Worm (Caenorhabditis elegans) whole organism, late embryonic: ENCODE measurements around the gene ufd-1.

ENCODE experiments used
- C38D4.7 ChIP-seq: fragments of 200-800 bp; sonication (Bioruptor generic); optimal IDR thresholded peaks from 2 replicates; lab custom pipeline; 2018; ENCODE audit warnings: mild to moderate bottlenecking, missing genetic modification characterization, moderate library complexity, missing compliant biosample characterization
- F13H6.1 ChIP-seq: sonication (generic microtip); optimal IDR thresholded peaks from 2 replicates; lab custom pipeline; 2016; ENCODE audit warnings: missing genetic modification characterization, missing compliant biosample characterization
- K02D7.2 ChIP-seq: sonication (generic microtip); optimal IDR thresholded peaks from 2 replicates; lab custom pipeline; 2017; ENCODE audit warnings: mild to moderate bottlenecking, missing genetic modification characterization, missing compliant biosample characterization
- K09A11.1 ChIP-seq: sonication (generic microtip); optimal IDR thresholded peaks from 2 replicates; lab custom pipeline; 2017; ENCODE audit warnings: antibody characterized with exemption, mild to moderate bottlenecking, missing genetic modification characterization, missing compliant biosample characterization; ENCODE audit not compliant: insufficient read depth
- Y22D7AL.16 ChIP-seq: sonication (generic microtip); optimal IDR thresholded peaks from 2 replicates; lab custom pipeline; 2016; ENCODE audit warnings: missing genetic modification characterization, missing compliant biosample characterization
- ahr-1 ChIP-seq: sonication (generic microtip); optimal IDR thresholded peaks from 2 replicates; lab custom pipeline; 2016; ENCODE audit warnings: missing genetic modification characterization, missing compliant biosample characterization
- ceh-14 ChIP-seq: sonication (generic microtip); optimal IDR thresholded peaks from 2 replicates; lab custom pipeline; 2016; ENCODE audit warnings: missing genotype, missing genetic modification characterization, missing compliant biosample characterization
- ceh-18 ChIP-seq: sonication (generic microtip); optimal IDR thresholded peaks from 2 replicates; lab custom pipeline; 2016; ENCODE audit warnings: missing genetic modification characterization, missing compliant biosample characterization
- ceh-30 ChIP-seq: fragments of 150-350 bp; optimal IDR thresholded peaks from 2 replicates; lab custom pipeline; 2014; ENCODE audit warnings: missing biosample characterization, missing genetic modification characterization
- ceh-31 ChIP-seq: sonication (generic microtip); optimal IDR thresholded peaks from 2 replicates; lab custom pipeline; 2016; ENCODE audit warnings: missing genetic modification characterization, missing compliant biosample characterization
- ceh-9 ChIP-seq: sonication (generic microtip); optimal IDR thresholded peaks from 2 replicates; lab custom pipeline; 2016; ENCODE audit warnings: mild to moderate bottlenecking, missing genetic modification characterization, inconsistent platforms, missing compliant biosample characterization
- dmd-4 ChIP-seq: sonication (generic microtip); optimal IDR thresholded peaks from 2 replicates; lab custom pipeline; 2016; ENCODE audit warnings: borderline replicate concordance, missing genetic modification characterization, missing compliant biosample characterization
- dve-1 ChIP-seq: sonication (generic microtip); optimal IDR thresholded peaks from 2 replicates; lab custom pipeline; 2017; ENCODE audit warnings: antibody characterized with exemption, mild to moderate bottlenecking, missing genetic modification characterization, missing compliant biosample characterization
- elt-2 ChIP-seq: sonication (generic microtip); optimal IDR thresholded peaks from 2 replicates; lab custom pipeline; 2016; ENCODE audit warnings: missing genetic modification reagents, missing genetic modification characterization, missing compliant biosample characterization
- fax-1 ChIP-seq: sonication (generic microtip); optimal IDR thresholded peaks from 2 replicates; lab custom pipeline; 2016; ENCODE audit warnings: missing genotype, missing genetic modification characterization, missing compliant biosample characterization
- fkh-10 ChIP-seq: fragments of 150-350 bp; optimal IDR thresholded peaks from 2 replicates; lab custom pipeline; 2014; ENCODE audit warnings: missing biosample characterization, missing genetic modification reagents, missing genetic modification characterization
- fkh-6 ChIP-seq: sonication (generic microtip); optimal IDR thresholded peaks from 2 replicates; lab custom pipeline; 2016; ENCODE audit warnings: missing genetic modification characterization, missing compliant biosample characterization
- gmeb-2 ChIP-seq: sonication (generic microtip); optimal IDR thresholded peaks from 2 replicates; lab custom pipeline; 2016; ENCODE audit warnings: missing genetic modification characterization, inconsistent platforms, missing compliant biosample characterization
- hlh-15 ChIP-seq: sonication (generic microtip); optimal IDR thresholded peaks from 2 replicates; lab custom pipeline; 2016; ENCODE audit warnings: missing genetic modification characterization, missing compliant biosample characterization
- hlh-30 ChIP-seq: sonication (generic microtip); optimal IDR thresholded peaks from 2 replicates; lab custom pipeline; 2017; ENCODE audit warnings: antibody characterized with exemption, missing genetic modification characterization, missing compliant biosample characterization; ENCODE audit not compliant: insufficient read depth
- hlh-6 ChIP-seq: sonication (generic microtip); optimal IDR thresholded peaks from 2 replicates; lab custom pipeline; 2016; ENCODE audit warnings: missing genotype, missing genetic modification characterization, missing compliant biosample characterization
- lim-6 ChIP-seq: sonication (generic microtip); optimal IDR thresholded peaks from 2 replicates; lab custom pipeline; 2016; ENCODE audit warnings: missing genetic modification characterization, missing compliant biosample characterization
- lin-11 ChIP-seq: fragments of 200-800 bp; sonication (Bioruptor generic); optimal IDR thresholded peaks from 2 replicates; lab custom pipeline; 2018; ENCODE audit warnings: mild to moderate bottlenecking, missing genetic modification characterization, missing compliant biosample characterization
- madf-2 ChIP-seq: sonication (generic microtip); optimal IDR thresholded peaks from 2 replicates; lab custom pipeline; 2017; ENCODE audit warnings: missing genetic modification characterization, missing compliant biosample characterization
- mec-3 ChIP-seq: sonication (generic microtip); optimal IDR thresholded peaks from 2 replicates; lab custom pipeline; 2016; ENCODE audit warnings: borderline replicate concordance, missing genetic modification characterization, missing compliant biosample characterization
- nfya-1 ChIP-seq: sonication (generic microtip); optimal IDR thresholded peaks from 2 replicates; lab custom pipeline; 2017; ENCODE audit warnings: missing genetic modification characterization, mild to moderate bottlenecking, missing compliant biosample characterization, antibody characterized with exemption, moderate library complexity
- pax-1 ChIP-seq: fragments of 150-350 bp; optimal IDR thresholded peaks from 2 replicates; lab custom pipeline; 2014; ENCODE audit warnings: missing biosample characterization, missing genetic modification characterization
- pha-2 ChIP-seq: sonication (generic microtip); optimal IDR thresholded peaks from 2 replicates; lab custom pipeline; 2017; ENCODE audit warnings: mild to moderate bottlenecking, missing genetic modification characterization, missing compliant biosample characterization
- pros-1 ChIP-seq: fragments of 150-350 bp; optimal IDR thresholded peaks from 2 replicates; lab custom pipeline; 2014; ENCODE audit warnings: missing biosample characterization, missing genetic modification reagents, missing genetic modification characterization
- rnt-1 ChIP-seq: sonication (generic microtip); optimal IDR thresholded peaks from 2 replicates; lab custom pipeline; 2016; ENCODE audit warnings: missing genetic modification characterization, missing compliant biosample characterization
- sdc-2 ChIP-seq: sonication (generic microtip); optimal IDR thresholded peaks from 2 replicates; lab custom pipeline; 2016; ENCODE audit warnings: missing genotype, missing genetic modification characterization, missing compliant biosample characterization
- sox-2 ChIP-seq: fragments of 200-800 bp; sonication (Bioruptor generic); IDR thresholded peaks from 2 replicates; pipeline ENCODE4 v1.3.6; 2022; ENCODE audit warnings: missing genetic modification reagents, missing genetic modification characterization, missing compliant biosample characterization
- sox-4 ChIP-seq: sonication (generic microtip); optimal IDR thresholded peaks from 2 replicates; lab custom pipeline; 2017; ENCODE audit warnings: mild to moderate bottlenecking, missing genetic modification characterization, inconsistent platforms, missing compliant biosample characterization
- tbx-7 ChIP-seq: sonication (generic microtip); optimal IDR thresholded peaks from 2 replicates; lab custom pipeline; 2016; ENCODE audit warnings: missing genotype, missing genetic modification characterization, missing compliant biosample characterization
- unc-42 ChIP-seq: sonication (generic microtip); optimal IDR thresholded peaks from 2 replicates; lab custom pipeline; 2016; ENCODE audit warnings: missing genotype, missing genetic modification characterization, missing compliant biosample characterization
- unc-55 ChIP-seq: sonication (generic microtip); optimal IDR thresholded peaks from 2 replicates; lab custom pipeline; 2017; ENCODE audit warnings: missing biosample characterization, missing genetic modification reagents, missing genetic modification characterization
- zip-5 ChIP-seq: sonication (generic microtip); optimal IDR thresholded peaks from 2 replicates; lab custom pipeline; 2016; ENCODE audit warnings: missing genetic modification characterization, missing compliant biosample characterization
- ztf-16 ChIP-seq: sonication (generic microtip); optimal IDR thresholded peaks from 2 replicates; lab custom pipeline; 2017; ENCODE audit warnings: missing genetic modification characterization, missing compliant biosample characterization

The ufd-1 gene

ce11 chrIV:12330840-12331359 lies at the start of gene ufd-1:
ufd-1 (minus strand) TSS chrIV:12330890.
- TF ChIP-seq sdc-2 (tag; lab: Kevin White, UChicago) (no peak), unc-42 (tag; lab: Kevin White, UChicago) (no peak), ahr-1 (tag; lab: Kevin White, UChicago) (no peak), fax-1 (tag; lab: Kevin White, UChicago) (no peak), dmd-4 (tag; lab: Kevin White, UChicago) (no peak), hlh-6 (tag; lab: Kevin White, UChicago) (no peak), Y22D7AL.16 (tag; lab: Kevin White, UChicago) (no peak)

- no peak for TF ChIP-seq K02D7.2 (tag; lab: Kevin White, UChicago)
- no peak for TF ChIP-seq fkh-10
These were observed 49.1 kb upstream of the ufd-1 start, which contains the start of gene thn-1 for ce11 chrIV:12379784-12380183. thn-1 (plus strand) TSS chrIV:12380084.

- TF ChIP-seq rnt-1 (tag; lab: Kevin White, UChicago): no peak
- TF ChIP-seq C38D4.7 (GFP tag; lab: Kevin White, UChicago): no peak
- TF ChIP-seq Y22D7AL.16 (tag; lab: Kevin White, UChicago): no peak
These were observed 48.2 kb upstream of the ufd-1 start for ce11 chrIV:12378919-12379318.

DNA sequence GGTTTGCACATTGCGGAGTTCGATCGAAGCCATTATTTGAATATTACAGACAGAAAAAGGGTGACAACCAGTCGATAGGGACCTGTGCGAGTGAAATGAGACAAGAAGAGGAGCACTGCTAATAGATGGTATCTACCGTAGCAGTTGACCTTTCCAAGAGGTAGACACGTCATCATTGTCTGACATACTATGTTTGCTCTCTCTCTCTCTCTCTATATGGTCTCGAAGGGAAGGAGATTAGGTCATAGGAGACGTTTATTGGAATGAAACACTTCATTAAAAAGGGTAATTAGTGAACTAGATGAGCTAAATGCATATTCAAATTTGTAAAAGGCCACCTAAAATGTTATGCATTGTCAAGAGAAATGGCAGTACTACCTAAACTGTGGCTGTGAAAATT lies 45.3 kb upstream of the ufd-1 start, which contains the start of gene atz-1:
atz-1 (minus strand) TSS at position 101 of the 400 bp plus-strand sequence.
- TF ChIP-seq ahr-1 (tag; lab: Kevin White, UChicago) (no peak), ceh-14 (tag; lab: Kevin White, UChicago) (no peak), lin-11 (tag; lab: Kevin White, UChicago) (no peak)

- TF ChIP-seq hlh-15 (tag; lab: Kevin White, UChicago) (no peak), gmeb-2 (tag; lab: Kevin White, UChicago) (no peak), nfya-1 (tag; lab: Kevin White, UChicago) (peak; percentile 79), pax-1 (tag; lab: Kevin White, UChicago) (peak; percentile 42), lim-6 (tag; lab: Kevin White, UChicago) (no peak), zip-5 (tag; lab: Kevin White, UChicago) (no peak), ceh-30 (peak; percentile 20), fax-1 (tag; lab: Kevin White, UChicago) (no peak), sox-2 (GFP tag; lab: Robert Waterston, UW) (no peak), ceh-31 (peak; percentile 38), elt-2 (peak; percentile 44), unc-42 (tag; lab: Kevin White, UChicago) (peak; percentile 43), K09A11.1 (tag; lab: Kevin White, UChicago) (peak; percentile 9), tbx-7 (tag; lab: Kevin White, UChicago) (no peak), unc-55 (peak; percentile 38)
These were observed 41.2 kb upstream of the ufd-1 start, which contains the start of gene wdr-46 for ce11 chrIV:12371879-12372278. wdr-46 (plus strand) TSS chrIV:12372253.

- TF ChIP-seq pha-2 (no peak), lim-6 (tag; lab: Kevin White, UChicago) (no peak), zip-5 (tag; lab: Kevin White, UChicago) (no peak), unc-42 (tag; lab: Kevin White, UChicago) (no peak), dve-1 (tag; lab: Kevin White, UChicago) (no peak), pax-1 (tag; lab: Kevin White, UChicago) (no peak), dmd-4 (tag; lab: Kevin White, UChicago) (no peak), madf-2 (tag; lab: Kevin White, UChicago) (no peak), ztf-16 (tag; lab: Kevin White, UChicago) (no peak), gmeb-2 (tag; lab: Kevin White, UChicago) (no peak), ceh-9 (tag; lab: Kevin White, UChicago) (no peak), sox-4 (tag; lab: Kevin White, UChicago) (no peak), elt-2 (no peak), ceh-18 (no peak), fkh-6 (tag; lab: Kevin White, UChicago) (no peak), pros-1 (tag; lab: Kevin White, UChicago) (no peak), mec-3 (tag; lab: Kevin White, UChicago) (no peak), F13H6.1 (tag; lab: Kevin White, UChicago) (no peak), hlh-30 (tag; lab: Kevin White, UChicago) (no peak)
These were observed 40.6 kb upstream of the ufd-1 start for ce11 chrIV:12371340-12371739.
